Worm (Caenorhabditis elegans) whole organism, late embryonic: ENCODE measurements around the gene C36C9.6.

Source experiments
- F13H6.1 ChIP-seq: sonication (generic microtip); optimal IDR thresholded peaks from 2 replicates; lab custom pipeline; 2016; ENCODE audit warnings: missing genetic modification characterization, missing compliant biosample characterization
- K02D7.2 ChIP-seq: sonication (generic microtip); optimal IDR thresholded peaks from 2 replicates; lab custom pipeline; 2017; ENCODE audit warnings: mild to moderate bottlenecking, missing genetic modification characterization, missing compliant biosample characterization
- T23F11.4 ChIP-seq: fragments of 200-800 bp; sonication (Bioruptor generic); optimal IDR thresholded peaks from 2 replicates; lab custom pipeline; 2018; ENCODE audit warnings: mild to moderate bottlenecking, missing genetic modification characterization, missing compliant biosample characterization
- ceh-19 ChIP-seq: fragments of 200-800 bp; sonication (Bioruptor generic); optimal IDR thresholded peaks from 2 replicates; lab custom pipeline; 2018; ENCODE audit warnings: mild to moderate bottlenecking, missing genetic modification characterization, missing compliant biosample characterization
- ceh-2 ChIP-seq: sonication (generic microtip); optimal IDR thresholded peaks from 2 replicates; lab custom pipeline; 2016; ENCODE audit warnings: missing genotype, missing genetic modification characterization, missing compliant biosample characterization
- ceh-22 ChIP-seq: sonication (generic microtip); optimal IDR thresholded peaks from 2 replicates; lab custom pipeline; 2017; ENCODE audit warnings: missing biosample characterization, missing genetic modification characterization
- ceh-30 ChIP-seq: fragments of 150-350 bp; optimal IDR thresholded peaks from 2 replicates; lab custom pipeline; 2014; ENCODE audit warnings: missing biosample characterization, missing genetic modification characterization
- ceh-34 ChIP-seq: sonication (generic microtip); optimal IDR thresholded peaks from 2 replicates; lab custom pipeline; 2016; ENCODE audit warnings: mild to moderate bottlenecking, missing genetic modification characterization, missing compliant biosample characterization
- ceh-9 ChIP-seq: sonication (generic microtip); optimal IDR thresholded peaks from 2 replicates; lab custom pipeline; 2016; ENCODE audit warnings: mild to moderate bottlenecking, missing genetic modification characterization, inconsistent platforms, missing compliant biosample characterization
- dmd-4 ChIP-seq: sonication (generic microtip); optimal IDR thresholded peaks from 2 replicates; lab custom pipeline; 2016; ENCODE audit warnings: borderline replicate concordance, missing genetic modification characterization, missing compliant biosample characterization
- dve-1 ChIP-seq: sonication (generic microtip); optimal IDR thresholded peaks from 2 replicates; lab custom pipeline; 2017; ENCODE audit warnings: antibody characterized with exemption, mild to moderate bottlenecking, missing genetic modification characterization, missing compliant biosample characterization
- elt-4 ChIP-seq: sonication (generic microtip); optimal IDR thresholded peaks from 2 replicates; lab custom pipeline; 2016; ENCODE audit warnings: missing genetic modification characterization, missing compliant biosample characterization
- eyg-1 ChIP-seq: sonication (generic microtip); optimal IDR thresholded peaks from 2 replicates; lab custom pipeline; 2016; ENCODE audit warnings: missing genotype, missing genetic modification characterization, missing compliant biosample characterization
- fkh-10 ChIP-seq: fragments of 150-350 bp; optimal IDR thresholded peaks from 2 replicates; lab custom pipeline; 2014; ENCODE audit warnings: missing biosample characterization, missing genetic modification reagents, missing genetic modification characterization
- gmeb-2 ChIP-seq: sonication (generic microtip); optimal IDR thresholded peaks from 2 replicates; lab custom pipeline; 2016; ENCODE audit warnings: missing genetic modification characterization, inconsistent platforms, missing compliant biosample characterization
- hlh-13 ChIP-seq: fragments of 200-800 bp; sonication (Bioruptor generic); optimal IDR thresholded peaks from 2 replicates; lab custom pipeline; 2018; ENCODE audit warnings: mild to moderate bottlenecking, missing genetic modification characterization, missing compliant biosample characterization
- hlh-15 ChIP-seq: sonication (generic microtip); optimal IDR thresholded peaks from 2 replicates; lab custom pipeline; 2016; ENCODE audit warnings: missing genetic modification characterization, missing compliant biosample characterization
- hlh-30 ChIP-seq: sonication (generic microtip); optimal IDR thresholded peaks from 2 replicates; lab custom pipeline; 2017; ENCODE audit warnings: antibody characterized with exemption, missing genetic modification characterization, missing compliant biosample characterization; ENCODE audit not compliant: insufficient read depth
- hlh-6 ChIP-seq: sonication (generic microtip); optimal IDR thresholded peaks from 2 replicates; lab custom pipeline; 2016; ENCODE audit warnings: missing genotype, missing genetic modification characterization, missing compliant biosample characterization
- lin-11 ChIP-seq: fragments of 200-800 bp; sonication (Bioruptor generic); optimal IDR thresholded peaks from 2 replicates; lab custom pipeline; 2018; ENCODE audit warnings: mild to moderate bottlenecking, missing genetic modification characterization, missing compliant biosample characterization
- madf-2 ChIP-seq: sonication (generic microtip); optimal IDR thresholded peaks from 2 replicates; lab custom pipeline; 2017; ENCODE audit warnings: missing genetic modification characterization, missing compliant biosample characterization
- mec-3 ChIP-seq: sonication (generic microtip); optimal IDR thresholded peaks from 2 replicates; lab custom pipeline; 2016; ENCODE audit warnings: borderline replicate concordance, missing genetic modification characterization, missing compliant biosample characterization
- nhr-11 ChIP-seq: fragments of 150-350 bp; optimal IDR thresholded peaks from 2 replicates; lab custom pipeline; 2014; ENCODE audit warnings: missing biosample characterization, missing genetic modification characterization
- npax-4 ChIP-seq: sonication (generic microtip); optimal IDR thresholded peaks from 2 replicates; lab custom pipeline; 2016; ENCODE audit warnings: missing genetic modification characterization, missing compliant biosample characterization
- odd-2 ChIP-seq: sonication (generic microtip); optimal IDR thresholded peaks from 2 replicates; lab custom pipeline; 2017; ENCODE audit warnings: antibody characterized with exemption, mild to moderate bottlenecking, missing genetic modification characterization, missing compliant biosample characterization
- pag-3 ChIP-seq: sonication (generic microtip); optimal IDR thresholded peaks from 2 replicates; lab custom pipeline; 2016; ENCODE audit warnings: missing compliant biosample characterization, missing genetic modification characterization, borderline replicate concordance
- pax-1 ChIP-seq: fragments of 150-350 bp; optimal IDR thresholded peaks from 2 replicates; lab custom pipeline; 2014; ENCODE audit warnings: missing biosample characterization, missing genetic modification characterization
- pha-2 ChIP-seq: sonication (generic microtip); optimal IDR thresholded peaks from 2 replicates; lab custom pipeline; 2017; ENCODE audit warnings: mild to moderate bottlenecking, missing genetic modification characterization, missing compliant biosample characterization
- pros-1 ChIP-seq: fragments of 150-350 bp; optimal IDR thresholded peaks from 2 replicates; lab custom pipeline; 2014; ENCODE audit warnings: missing biosample characterization, missing genetic modification reagents, missing genetic modification characterization
- sdc-2 ChIP-seq: sonication (generic microtip); optimal IDR thresholded peaks from 2 replicates; lab custom pipeline; 2016; ENCODE audit warnings: missing genotype, missing genetic modification characterization, missing compliant biosample characterization
- sox-4 ChIP-seq: sonication (generic microtip); optimal IDR thresholded peaks from 2 replicates; lab custom pipeline; 2017; ENCODE audit warnings: mild to moderate bottlenecking, missing genetic modification characterization, inconsistent platforms, missing compliant biosample characterization
- tbx-2 ChIP-seq: sonication (generic microtip); optimal IDR thresholded peaks from 2 replicates; lab custom pipeline; 2016; ENCODE audit warnings: missing genetic modification characterization, missing compliant biosample characterization
- tbx-7 ChIP-seq: sonication (generic microtip); optimal IDR thresholded peaks from 2 replicates; lab custom pipeline; 2016; ENCODE audit warnings: missing genotype, missing genetic modification characterization, missing compliant biosample characterization
- unc-42 ChIP-seq: sonication (generic microtip); optimal IDR thresholded peaks from 2 replicates; lab custom pipeline; 2016; ENCODE audit warnings: missing genotype, missing genetic modification characterization, missing compliant biosample characterization
- unc-55 ChIP-seq: sonication (generic microtip); optimal IDR thresholded peaks from 2 replicates; lab custom pipeline; 2017; ENCODE audit warnings: missing biosample characterization, missing genetic modification reagents, missing genetic modification characterization
- zip-5 ChIP-seq: sonication (generic microtip); optimal IDR thresholded peaks from 2 replicates; lab custom pipeline; 2016; ENCODE audit warnings: missing genetic modification characterization, missing compliant biosample characterization
- ztf-16 ChIP-seq: sonication (generic microtip); optimal IDR thresholded peaks from 2 replicates; lab custom pipeline; 2017; ENCODE audit warnings: missing genetic modification characterization, missing compliant biosample characterization

Gene C36C9.6

DNA sequence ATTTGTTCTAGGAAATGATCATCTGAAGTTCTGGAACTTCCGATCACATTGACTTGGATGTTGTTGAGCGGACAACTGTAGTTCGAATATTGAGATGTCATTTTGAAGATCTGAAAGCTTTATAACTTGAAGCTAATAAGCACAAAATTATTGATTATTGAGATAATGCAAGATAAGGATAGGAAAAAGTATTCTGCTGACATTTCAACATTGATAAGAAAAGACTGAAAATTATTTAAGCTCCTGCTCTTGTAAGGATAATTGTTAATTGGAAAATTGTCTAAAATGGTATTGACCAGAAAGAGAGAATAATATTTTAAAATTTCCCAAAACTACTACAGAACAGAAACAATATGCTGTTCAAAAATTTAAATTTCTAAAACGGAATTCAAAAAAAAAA, 16.7 kb downstream of the C36C9.6 start, which contains the start of gene tbx-31 (continued):
- no peak for TF ChIP-seq hlh-6 (tag; lab: Kevin White, UChicago)

DNA sequence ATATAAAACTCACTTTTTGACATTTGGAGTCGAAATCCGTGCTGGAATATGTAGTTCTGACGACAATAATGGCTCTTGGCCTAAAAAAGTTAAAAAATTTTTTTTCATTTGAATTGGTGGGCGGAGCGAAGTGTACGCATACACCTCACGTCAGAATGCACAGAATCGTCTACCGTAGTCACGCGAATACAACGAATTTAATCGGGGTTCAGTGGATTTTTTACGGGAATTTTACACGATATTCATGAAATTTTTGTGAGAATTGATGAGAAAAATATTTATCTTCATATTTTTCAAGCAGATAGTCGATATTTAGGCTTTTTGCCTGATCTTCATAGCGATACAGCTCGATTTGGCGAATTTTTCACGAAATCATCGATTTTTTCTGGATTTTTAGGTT, 22.0 kb downstream of the C36C9.6 start, which contains the start of gene R09H3.3:
R09H3.3 (minus strand) TSS at position 101 of the 400 bp plus-strand sequence.
- no peak for TF ChIP-seq pha-2 (tag; lab: Kevin White, UChicago)
- TF ChIP-seq sox-4 (tag; lab: Kevin White, UChicago) = no peak
- no peak for TF ChIP-seq lin-11 (tag; lab: Kevin White, UChicago)
- no peak for TF ChIP-seq ztf-16 (tag; lab: Kevin White, UChicago)
- TF ChIP-seq mec-3 (tag; lab: Kevin White, UChicago) = no peak
- TF ChIP-seq unc-55 = no peak
- no peak for TF ChIP-seq zip-5 (tag; lab: Kevin White, UChicago)
- no peak for TF ChIP-seq pax-1 (tag; lab: Kevin White, UChicago)
- no peak for TF ChIP-seq odd-2
- TF ChIP-seq pros-1 = no peak
- no peak for TF ChIP-seq npax-4 (tag; lab: Kevin White, UChicago)
- no peak for TF ChIP-seq ceh-34
- TF ChIP-seq hlh-15 (tag; lab: Kevin White, UChicago) = no peak
- no peak for TF ChIP-seq dve-1 (tag; lab: Kevin White, UChicago)
- TF ChIP-seq eyg-1 (tag; lab: Kevin White, UChicago) = no peak
- no peak for TF ChIP-seq ceh-22 (tag; lab: Kevin White, UChicago)
- TF ChIP-seq, all 69 proteins: peak for 0

DNA sequence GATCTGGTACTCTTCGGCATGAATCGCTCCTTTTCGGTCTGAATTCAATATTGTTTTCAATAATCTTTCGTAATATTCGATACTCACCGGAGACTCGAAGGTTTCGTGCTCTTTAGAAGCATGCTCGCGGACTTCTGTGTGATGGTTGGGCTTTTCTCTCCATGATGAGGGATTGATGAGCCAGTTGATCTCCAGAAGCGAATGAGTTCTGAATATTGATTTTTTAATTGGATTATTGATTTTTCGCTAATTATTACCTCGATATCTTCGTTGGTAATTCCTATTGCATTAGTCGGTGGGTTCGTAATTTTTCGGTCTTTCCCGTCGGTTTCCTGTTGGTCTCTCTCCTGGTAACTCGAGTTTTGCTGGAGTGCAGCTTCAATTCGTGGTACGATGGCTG, 23.7 kb downstream of the C36C9.6 start:
- TF ChIP-seq elt-4 (tag; lab: Kevin White, UChicago) (no peak), dmd-4 (tag; lab: Kevin White, UChicago) (no peak), pag-3 (tag; lab: Kevin White, UChicago) (no peak), madf-2 (tag; lab: Kevin White, UChicago) (no peak), unc-42 (tag; lab: Kevin White, UChicago) (no peak)

DNA sequence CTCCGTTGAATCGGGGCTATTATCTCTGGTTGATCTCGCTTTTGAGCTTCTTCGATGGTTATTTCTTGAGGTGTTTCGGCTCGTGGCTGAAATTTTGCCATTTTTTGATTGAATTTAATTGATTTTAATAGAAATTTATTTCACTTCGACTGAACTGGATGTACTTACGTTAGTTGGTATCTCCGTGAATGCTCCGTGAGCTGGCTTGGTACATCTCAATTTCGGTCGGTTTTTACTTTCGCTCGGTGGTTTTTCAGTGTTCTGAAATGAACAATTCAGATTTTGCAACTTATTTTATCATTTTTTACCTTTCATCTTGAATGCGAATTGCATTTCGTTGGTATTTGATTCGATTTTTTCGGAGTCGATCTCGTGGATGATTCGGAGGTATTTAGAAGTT, 25.9 kb downstream of the C36C9.6 start, which contains the start of gene R09H3.2:
R09H3.2 (minus strand) TSS at position 101 of the 400 bp plus-strand sequence.
- TF ChIP-seq npax-4 (tag; lab: Kevin White, UChicago) (no peak), madf-2 (tag; lab: Kevin White, UChicago) (no peak), hlh-30 (no peak), gmeb-2 (no peak), ztf-16 (tag; lab: Kevin White, UChicago) (no peak), hlh-15 (tag; lab: Kevin White, UChicago) (no peak), pros-1 (no peak), ceh-30 (tag; lab: Kevin White, UChicago) (no peak), hlh-6 (tag; lab: Kevin White, UChicago) (no peak), dve-1 (tag; lab: Kevin White, UChicago) (no peak)

DNA sequence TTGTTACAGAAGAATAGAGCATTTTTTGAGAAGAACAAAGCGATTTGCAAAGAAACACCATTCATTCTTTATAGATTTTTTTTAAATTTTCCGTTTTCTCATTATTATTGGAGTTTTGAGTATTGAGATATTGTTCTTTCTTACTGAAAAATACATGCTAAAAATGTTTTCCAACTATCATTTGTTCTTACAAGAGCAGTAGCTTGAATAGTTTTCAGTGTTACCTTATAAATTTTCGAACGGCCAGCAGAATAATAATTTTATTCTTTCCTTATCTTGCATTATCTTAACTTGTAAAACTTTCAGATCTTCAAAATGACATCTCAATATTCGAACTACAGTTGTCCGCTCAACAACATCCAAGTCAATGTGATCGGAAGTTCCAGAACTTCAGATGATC, 35.6 kb downstream of the C36C9.6 start, which contains the start of gene tbx-32:
tbx-32 (plus strand) TSS at position 301 of the 400 bp plus-strand sequence.
- TF ChIP-seq tbx-7 (tag; lab: Kevin White, UChicago) (no peak), F13H6.1 (tag; lab: Kevin White, UChicago) (no peak), pag-3 (tag; lab: Kevin White, UChicago) (no peak), sox-4 (tag; lab: Kevin White, UChicago) (no peak), ceh-19 (no peak), nhr-11 (tag; lab: Kevin White, UChicago) (no peak), K02D7.2 (tag; lab: Kevin White, UChicago) (no peak), T23F11.4 (GFP tag; lab: Kevin White, UChicago) (no peak), hlh-13 (GFP tag; lab: Kevin White, UChicago) (no peak), unc-55 (no peak), sdc-2 (tag; lab: Kevin White, UChicago) (no peak), dmd-4 (tag; lab: Kevin White, UChicago) (no peak), ceh-9 (tag; lab: Kevin White, UChicago) (no peak), hlh-15 (tag; lab: Kevin White, UChicago) (no peak), fkh-10 (GFP tag; lab: Kevin White, UChicago) (no peak), tbx-2 (tag; lab: Kevin White, UChicago) (no peak), gmeb-2 (no peak), pros-1 (no peak), ceh-2 (tag; lab: Kevin White, UChicago) (no peak)
